Fruit fly (Drosophila melanogaster): ENCODE measurements around the gene Pde1c.

Gene Pde1c

dm6 chr2L:11806701-11807674, 121.4 kb downstream of the Pde1c start (continued):
- TF ChIP-seq CG31388 (GFP tag; optimal IDR thresholded peaks at IDR 0.05) (no peak), disco-r (GFP tag; optimal IDR thresholded peaks at IDR 0.05) (no peak), lola (GFP tag; optimal IDR thresholded peaks at IDR 0.05) (no peak), psq (GFP tag; optimal IDR thresholded peaks at IDR 0.05) (peak; percentile 98), croc (GFP tag; conservative IDR thresholded peaks at IDR 0.05) (no peak), Spps (tag; optimal IDR thresholded peaks at IDR 0.05) (no peak), exex (tag; optimal IDR thresholded peaks at IDR 0.05) (peak; percentile 25), BEAF-32 (GFP tag; optimal IDR thresholded peaks at IDR 0.05) (no peak), CG32772 (GFP tag; IDR thresholded peaks at IDR 0.05) (peak; percentile 52), CHES-1-like (GFP tag; optimal IDR thresholded peaks at IDR 0.05) (peak; percentile 24), hkb (optimal IDR thresholded peaks at IDR 0.05) (no peak), hkb (GFP tag; IDR thresholded peaks at IDR 0.05) (no peak), usp (GFP tag; optimal IDR thresholded peaks at IDR 0.05) (no peak), nerfin-2 (GFP tag; IDR thresholded peaks at IDR 0.05; ENCODE audit: partially characterized antibody) (no peak), CG18011 (GFP tag; optimal IDR thresholded peaks at IDR 0.05) (no peak), Poxn (GFP tag; IDR thresholded peaks at IDR 0.05) (no peak), Nf-YC (tag; optimal IDR thresholded peaks at IDR 0.05) (peak; percentile 87), pzg (GFP tag; optimal IDR thresholded peaks at IDR 0.05) (no peak), CG34224 (GFP tag; IDR thresholded peaks at IDR 0.05; ENCODE audit: partially characterized antibody) (peak; percentile 45; the same call in 2 of the 3 replicates), cad (GFP tag; optimal IDR thresholded peaks at IDR 0.05) (no peak), CG12071 (GFP tag; optimal IDR thresholded peaks at IDR 0.05) (peak; percentile 34), nmo (GFP tag; optimal IDR thresholded peaks at IDR 0.05) (no peak), crol (GFP tag; IDR thresholded peaks at IDR 0.05) (peak; percentile 100), CG7556 (GFP tag; optimal IDR thresholded peaks at IDR 0.05) (no peak), CTCF (GFP tag; optimal IDR thresholded peaks at IDR 0.05) (peak; percentile 70), Deaf1 (tag; optimal IDR thresholded peaks at IDR 0.05) (peak; percentile 93), fu2 (GFP tag; optimal IDR thresholded peaks at IDR 0.05) (no peak), maf-S (GFP tag; optimal IDR thresholded peaks at IDR 0.05) (no peak), grau (tag; optimal IDR thresholded peaks at IDR 0.05) (no peak), Max (GFP tag; optimal IDR thresholded peaks at IDR 0.05) (no peak), CG6813 (GFP tag; optimal IDR thresholded peaks at IDR 0.05) (peak; percentile 16), CG14965 (GFP tag; optimal IDR thresholded peaks at IDR 0.05; ENCODE audit: borderline replicate concordance) (no peak), sima (GFP tag; optimal IDR thresholded peaks at IDR 0.05) (no peak), Kr (GFP tag; optimal IDR thresholded peaks at IDR 0.05) (no peak), CG15479 (GFP tag; optimal IDR thresholded peaks at IDR 0.05) (peak; percentile 17), CG7271 (tag; optimal IDR thresholded peaks at IDR 0.05) (no peak), CG10959 (GFP tag; IDR thresholded peaks at IDR 0.05) (no peak), bcd (GFP tag; optimal IDR thresholded peaks at IDR 0.05) (no peak), amos (GFP tag; IDR thresholded peaks at IDR 0.05; ENCODE audit: partially characterized antibody) (peak; percentile 10; the same call in 1 of the 2 replicates), CG6854 (GFP tag; optimal IDR thresholded peaks at IDR 0.05) (no peak), odd (GFP tag; optimal IDR thresholded peaks at IDR 0.05) (peak; percentile 22), caup (GFP tag; optimal IDR thresholded peaks at IDR 0.05; ENCODE audit: severe bottlenecking) (no peak), zf30C (GFP tag; optimal IDR thresholded peaks at IDR 0.05) (no peak), CG5245 (GFP tag; optimal IDR thresholded peaks at IDR 0.05) (no peak), CG4424 (GFP tag; optimal IDR thresholded peaks at IDR 0.05) (no peak), sug (tag; optimal IDR thresholded peaks at IDR 0.05) (peak; percentile 87), CG7839 (tag; optimal IDR thresholded peaks at IDR 0.05) (peak; percentile 2), wdn (GFP tag; IDR thresholded peaks at IDR 0.05) (0 out of 2 replicates have a peak, but pooled peaks have one; percentile 8), Gsc (GFP tag; IDR thresholded peaks at IDR 0.05) (no peak)
